Worm (Caenorhabditis elegans) whole organism, mixed stage, embryonic: Measurements from ENCODE around the gene T25D1.3.
"Not testable (repeated sequence)": the region's sequence is repeated elsewhere in the genome, so short reads cannot be mapped to it uniquely, and the experiment has no call there.

Source experiments
- M03D4.4 ChIP-seq: sonication (generic microtip); optimal IDR thresholded peaks from 2 replicates; lab custom pipeline; 2017; ENCODE audit warnings: mild to moderate bottlenecking, missing genetic modification characterization, missing compliant biosample characterization
- bed-3 ChIP-seq: fragments of 200-800 bp; sonication (Bioruptor generic); optimal IDR thresholded peaks from 3 replicates; lab custom pipeline; 2018; ENCODE audit warnings: mild to moderate bottlenecking, missing genetic modification characterization, moderate library complexity, missing compliant biosample characterization
- blmp-1 ChIP-seq: fragments of 150-350 bp; optimal IDR thresholded peaks from 2 replicates; lab custom pipeline; 2014; ENCODE audit warnings: missing biosample characterization, missing genetic modification characterization
- ceh-39 ChIP-seq: fragments of 150-350 bp; optimal IDR thresholded peaks from 2 replicates; lab custom pipeline; 2014; ENCODE audit warnings: missing biosample characterization, missing genetic modification characterization
- ceh-43 ChIP-seq: fragments of 200-800 bp; sonication (Bioruptor generic); optimal IDR thresholded peaks from 2 replicates; lab custom pipeline; 2018; ENCODE audit warnings: mild to moderate bottlenecking, missing genetic modification characterization, moderate library complexity, missing compliant biosample characterization
- ceh-83 ChIP-seq: fragments of 200-800 bp; sonication (Bioruptor generic); optimal IDR thresholded peaks from 2 replicates; lab custom pipeline; 2018; ENCODE audit warnings: mild to moderate bottlenecking, missing genetic modification characterization, missing compliant biosample characterization
- ces-1 ChIP-seq: fragments of 150-350 bp; optimal IDR thresholded peaks from 2 replicates; lab custom pipeline; 2014; ENCODE audit warnings: missing biosample characterization, missing genetic modification reagents, missing genetic modification characterization
- cnd-1 ChIP-seq: fragments of 200-800 bp; sonication (Bioruptor generic); optimal IDR thresholded peaks from 2 replicates; lab custom pipeline; 2018; ENCODE audit warnings: mild to moderate bottlenecking, missing genetic modification characterization, missing compliant biosample characterization
- drap-1 ChIP-seq: fragments of 200-800 bp; sonication (Bioruptor generic); optimal IDR thresholded peaks from 3 replicates; lab custom pipeline; 2018; ENCODE audit warnings: mild to moderate bottlenecking, missing genetic modification characterization, missing compliant biosample characterization
- elt-1 ChIP-seq: sonication (generic microtip); optimal IDR thresholded peaks from 2 replicates; lab custom pipeline; 2017; ENCODE audit warnings: missing genetic modification characterization, mild to moderate bottlenecking, missing compliant biosample characterization, antibody characterized with exemption, moderate library complexity, borderline replicate concordance; ENCODE audit not compliant: insufficient read depth
- elt-3 ChIP-seq: fragments of 150-350 bp; optimal IDR thresholded peaks from 2 replicates; lab custom pipeline; 2014; ENCODE audit warnings: missing biosample characterization, missing genetic modification characterization
- flh-1 ChIP-seq: fragments of 200-800 bp; sonication (Bioruptor generic); optimal IDR thresholded peaks from 2 replicates; lab custom pipeline; 2018; ENCODE audit warnings: mild to moderate bottlenecking, missing genetic modification characterization, moderate library complexity, missing compliant biosample characterization
- ham-2 ChIP-seq: fragments of 200-800 bp; sonication (Bioruptor generic); optimal IDR thresholded peaks from 2 replicates; lab custom pipeline; 2018; ENCODE audit warnings: mild to moderate bottlenecking, missing genetic modification characterization, missing compliant biosample characterization
- hlh-1 ChIP-seq: fragments of 150-350 bp; optimal IDR thresholded peaks from 2 replicates; lab custom pipeline; 2014; ENCODE audit warnings: missing biosample characterization, missing genetic modification reagents, missing genetic modification characterization
- lin-13 ChIP-seq: fragments of 150-350 bp; optimal IDR thresholded peaks from 2 replicates; lab custom pipeline; 2014; ENCODE audit warnings: missing biosample characterization, missing genetic modification characterization
- lin-32 ChIP-seq: fragments of 200-800 bp; sonication (Bioruptor generic); optimal IDR thresholded peaks from 2 replicates; lab custom pipeline; 2018; ENCODE audit warnings: mild to moderate bottlenecking, missing genetic modification characterization, missing compliant biosample characterization
- lsy-2 ChIP-seq: fragments of 150-350 bp; optimal IDR thresholded peaks from 2 replicates; lab custom pipeline; 2014; ENCODE audit warnings: missing biosample characterization, missing genetic modification characterization
- mab-5 ChIP-seq: fragments of 150-350 bp; optimal IDR thresholded peaks from 2 replicates; lab custom pipeline; 2014; ENCODE audit warnings: missing biosample characterization, missing genetic modification characterization
- mep-1 ChIP-seq: fragments of 150-350 bp; optimal IDR thresholded peaks from 2 replicates; lab custom pipeline; 2017; ENCODE audit warnings: missing biosample characterization, missing genetic modification reagents, missing genetic modification characterization, inconsistent platforms
- mls-2 ChIP-seq: sonication (generic microtip); optimal IDR thresholded peaks from 2 replicates; lab custom pipeline; 2016; ENCODE audit warnings: mild to moderate bottlenecking, missing genetic modification characterization, moderate library complexity, missing compliant biosample characterization
- nhr-12 ChIP-seq: fragments of 150-350 bp; optimal IDR thresholded peaks from 2 replicates; lab custom pipeline; 2014; ENCODE audit warnings: missing biosample characterization, missing genetic modification characterization
- nhr-237 ChIP-seq: fragments of 150-350 bp; optimal IDR thresholded peaks from 2 replicates; lab custom pipeline; 2014; ENCODE audit warnings: missing biosample characterization, missing genetic modification characterization
- nhr-76 ChIP-seq: sonication (generic microtip); optimal IDR thresholded peaks from 2 replicates; lab custom pipeline; 2017; ENCODE audit warnings: missing biosample characterization, missing genetic modification characterization
- pha-4 ChIP-seq: fragments of 150-350 bp; optimal IDR thresholded peaks from 2 replicates; lab custom pipeline; 2018; ENCODE audit warnings: missing biosample characterization, missing genetic modification reagents, missing genetic modification characterization
- sem-2 ChIP-seq: fragments of 200-800 bp; sonication (Bioruptor generic); optimal IDR thresholded peaks from 2 replicates; lab custom pipeline; 2018; ENCODE audit warnings: mild to moderate bottlenecking, missing genetic modification characterization, missing compliant biosample characterization
- snpc-4 ChIP-seq: fragments of 150-350 bp; optimal IDR thresholded peaks from 2 replicates; lab custom pipeline; 2014; ENCODE audit warnings: missing biosample characterization, missing genetic modification characterization
- sptf-1 ChIP-seq: sonication (generic microtip); optimal IDR thresholded peaks from 2 replicates; lab custom pipeline; 2017; ENCODE audit warnings: mild to moderate bottlenecking, missing genetic modification characterization, moderate library complexity, missing compliant biosample characterization
- tbx-8 ChIP-seq: fragments of 200-800 bp; sonication (Bioruptor generic); optimal IDR thresholded peaks from 2 replicates; lab custom pipeline; 2018; ENCODE audit warnings: mild to moderate bottlenecking, missing genetic modification characterization, moderate library complexity, missing compliant biosample characterization
- unc-120 ChIP-seq: sonication (generic microtip); optimal IDR thresholded peaks from 2 replicates; lab custom pipeline; 2017; ENCODE audit warnings: missing genetic modification characterization, missing compliant biosample characterization; ENCODE audit not compliant: poor library complexity, severe bottlenecking
- unc-39 ChIP-seq: fragments of 150-350 bp; optimal IDR thresholded peaks from 2 replicates; lab custom pipeline; 2014; ENCODE audit warnings: missing biosample characterization, missing genetic modification characterization
- unc-62 ChIP-seq: fragments of 150-350 bp; optimal IDR thresholded peaks from 2 replicates; lab custom pipeline; 2014; ENCODE audit warnings: missing biosample characterization, missing genetic modification reagents, missing genetic modification characterization
- zip-8 ChIP-seq: fragments of 150-350 bp; optimal IDR thresholded peaks from 2 replicates; lab custom pipeline; 2014; ENCODE audit warnings: missing biosample characterization, missing genetic modification characterization
- ztf-11 ChIP-seq: fragments of 150-350 bp; optimal IDR thresholded peaks from 2 replicates; lab custom pipeline; 2014; ENCODE audit warnings: missing biosample characterization, missing genetic modification characterization

The T25D1.3 gene

DNA sequence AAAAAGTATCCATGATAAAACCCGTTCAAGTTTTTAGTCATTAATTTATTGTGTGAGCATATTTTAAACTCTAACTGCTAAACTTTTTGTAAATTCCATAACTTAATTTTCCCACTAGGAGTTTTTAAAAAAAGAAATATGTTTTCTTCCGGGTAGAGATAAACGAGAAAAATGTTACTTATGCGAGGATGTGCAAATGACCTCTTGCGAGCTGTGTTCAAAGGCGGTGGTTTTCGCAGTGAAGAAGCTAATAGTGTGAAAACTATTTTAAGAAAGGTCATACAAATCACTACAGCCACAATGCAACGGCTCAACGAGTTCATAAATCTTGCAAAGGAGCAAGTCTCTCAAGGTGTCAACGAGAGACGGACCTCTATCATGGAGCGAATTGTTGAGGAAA is 4.4 kb upstream of the T25D1.3 start, which contains the start of gene K05G3.1:
K05G3.1 (plus strand) TSS at position 301 of the 400 bp plus-strand sequence.
- no peak for TF ChIP-seq ceh-39 (tag; lab: Kevin White, UChicago)
- TF ChIP-seq ham-2 (GFP tag; lab: Kevin White, UChicago) = no peak
- TF ChIP-seq nhr-12 (tag; lab: Kevin White, UChicago) = no peak
- TF ChIP-seq nhr-76 (tag; lab: Kevin White, UChicago) = no peak
- TF ChIP-seq elt-3 (tag; lab: Kevin White, UChicago) = no peak
- TF ChIP-seq drap-1 (GFP tag; lab: Kevin White, UChicago) = no peak
- TF ChIP-seq tbx-8 (GFP tag; lab: Kevin White, UChicago) = no peak
- no peak for TF ChIP-seq zip-8
- TF ChIP-seq sptf-1 (tag; lab: Kevin White, UChicago) = no peak
- TF ChIP-seq flh-1 (GFP tag; lab: Kevin White, UChicago) = no peak
- no peak for TF ChIP-seq bed-3

DNA sequence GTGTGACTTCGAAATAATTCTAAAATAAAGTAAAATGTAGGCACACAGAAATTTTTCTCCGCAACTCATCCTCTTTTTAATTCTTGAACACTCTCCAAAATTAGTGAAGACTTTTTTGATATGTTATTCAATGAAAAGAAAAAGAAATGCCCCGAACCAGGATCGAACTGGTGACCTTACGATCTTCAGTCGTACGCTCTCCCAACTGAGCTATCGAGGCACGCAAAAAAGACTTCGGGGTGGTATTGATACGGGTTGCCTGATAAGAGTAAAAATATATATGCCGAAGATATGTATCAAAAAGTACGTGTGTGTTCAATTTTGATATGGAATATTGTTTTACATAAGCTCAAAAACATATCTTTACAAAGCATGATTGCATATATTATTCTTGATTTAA is 2.5 kb upstream of the T25D1.3 start:
- TF ChIP-seq nhr-237 (tag; lab: Kevin White, UChicago) (no peak), M03D4.4 (tag; lab: Kevin White, UChicago) (no peak), ceh-83 (GFP tag; lab: Kevin White, UChicago) (no peak), unc-39 (tag; lab: Kevin White, UChicago) (no peak), cnd-1 (tag; lab: Kevin White, UChicago) (no peak), snpc-4 (tag; lab: Kevin White, UChicago) (no peak), drap-1 (GFP tag; lab: Kevin White, UChicago) (no peak), lsy-2 (tag; lab: Kevin White, UChicago) (no peak), ceh-43 (GFP tag; lab: Kevin White, UChicago) (no peak), elt-3 (tag; lab: Kevin White, UChicago) (no peak), bed-3 (no peak), nhr-76 (tag; lab: Kevin White, UChicago) (no peak), flh-1 (GFP tag; lab: Kevin White, UChicago) (no peak), ham-2 (GFP tag; lab: Kevin White, UChicago) (no peak), mls-2 (tag; lab: Kevin White, UChicago) (no peak), sptf-1 (tag; lab: Kevin White, UChicago) (no peak), sem-2 (GFP tag; lab: Kevin White, UChicago) (no peak), mab-5 (tag; lab: Kevin White, UChicago) (no peak)

DNA sequence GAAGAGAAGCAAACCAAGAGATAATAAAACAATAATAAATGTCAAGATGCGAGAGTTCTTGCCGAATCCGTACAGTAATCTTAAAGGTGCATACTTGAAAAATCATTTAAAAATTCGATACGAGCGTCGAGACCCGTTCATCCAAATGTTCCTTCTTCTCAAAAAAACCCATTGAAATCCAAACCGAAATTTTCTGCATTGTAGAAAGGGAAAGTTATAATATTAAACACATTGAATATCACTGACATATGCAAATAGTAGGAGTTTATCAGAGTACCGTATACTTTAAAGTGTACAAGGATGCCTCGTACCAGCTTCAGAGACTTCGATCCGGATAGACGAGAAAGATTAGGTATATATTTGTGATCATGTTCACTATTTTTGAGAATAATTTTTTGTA is 9.8 kb downstream of the T25D1.3 start, which contains the start of gene T25D1.2:
T25D1.2 (plus strand) TSS at position 301 of the 400 bp plus-strand sequence.
- TF ChIP-seq bed-3; nhr-12 (tag; lab: Kevin White, UChicago); mep-1 (tag; lab: Kevin White, UChicago): not testable (repeated sequence)

DNA sequence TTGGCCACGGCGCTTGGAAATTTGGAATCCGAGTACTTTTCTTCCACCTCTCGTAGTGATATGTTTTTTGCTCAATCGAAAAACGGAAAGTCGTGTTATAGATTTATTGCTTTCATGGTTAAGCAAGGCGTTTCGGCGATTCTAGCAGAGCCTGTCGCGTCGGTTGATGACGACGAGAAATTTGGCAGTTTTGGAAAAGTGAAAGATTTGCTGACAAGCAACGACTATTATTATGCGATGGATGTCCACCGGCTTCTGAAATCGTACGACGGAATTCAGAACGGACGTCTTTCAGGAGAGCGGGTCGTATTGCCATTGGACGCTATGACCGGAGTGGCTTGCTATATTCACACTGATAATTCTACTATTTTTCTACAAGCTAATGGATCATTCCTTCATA is 13.3 kb downstream of the T25D1.3 start:
- TF ChIP-seq mep-1 (tag; lab: Kevin White, UChicago) = no peak
- TF ChIP-seq pha-4 (tag; lab: Kevin White, UChicago) = no peak
- TF ChIP-seq ztf-11 (tag; lab: Kevin White, UChicago) = no peak
- TF ChIP-seq ceh-43 (GFP tag; lab: Kevin White, UChicago) = no peak
- no peak for TF ChIP-seq lin-32 (GFP tag; lab: Kevin White, UChicago)
- no peak for TF ChIP-seq ceh-39 (tag; lab: Kevin White, UChicago)
- no peak for TF ChIP-seq hlh-1 (tag; lab: Kevin White, UChicago)
- no peak for TF ChIP-seq tbx-8 (GFP tag; lab: Kevin White, UChicago)
- no peak for TF ChIP-seq nhr-76 (tag; lab: Kevin White, UChicago)
- no peak for TF ChIP-seq elt-3 (tag; lab: Kevin White, UChicago)
- TF ChIP-seq blmp-1 (tag; lab: Kevin White, UChicago) = no peak
- TF ChIP-seq bed-3 = no peak
- TF ChIP-seq elt-1 (tag; lab: Kevin White, UChicago) = no peak
- no peak for TF ChIP-seq flh-1 (GFP tag; lab: Kevin White, UChicago)
- TF ChIP-seq unc-62 (GFP tag; lab: Kevin White, UChicago) = no peak

DNA sequence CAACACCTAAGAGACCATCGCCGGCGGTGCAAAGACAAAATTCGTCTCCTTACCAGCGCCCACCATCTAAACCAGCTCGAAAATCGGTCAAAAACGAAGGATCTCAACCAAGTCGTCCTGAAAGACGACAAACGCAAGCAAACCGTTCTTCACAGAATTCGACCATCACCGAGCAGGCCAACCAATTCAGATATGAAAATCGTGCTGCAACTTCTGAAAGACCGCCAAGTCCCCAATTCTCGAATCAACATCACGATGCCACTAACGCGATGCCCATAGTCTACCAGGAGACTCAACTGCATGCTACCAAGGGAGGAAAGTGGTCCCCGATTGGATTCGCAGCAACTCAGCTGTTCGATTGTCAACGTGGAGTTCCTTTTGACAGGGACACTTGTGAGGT is 14.1 kb downstream of the T25D1.3 start, which contains the start of gene T25D1.1:
T25D1.1 (plus strand) TSS at position 301 of the 400 bp plus-strand sequence.
- TF ChIP-seq hlh-1 (tag; lab: Kevin White, UChicago) = no peak
- no peak for TF ChIP-seq mep-1 (tag; lab: Kevin White, UChicago)
- no peak for TF ChIP-seq ces-1
- no peak for TF ChIP-seq mls-2 (tag; lab: Kevin White, UChicago)
- TF ChIP-seq lin-32 (GFP tag; lab: Kevin White, UChicago) = no peak
- TF ChIP-seq lin-13 (tag; lab: Kevin White, UChicago) = no peak
- no peak for TF ChIP-seq ham-2 (GFP tag; lab: Kevin White, UChicago)
- TF ChIP-seq elt-3 (tag; lab: Kevin White, UChicago) = no peak
- TF ChIP-seq unc-120 = no peak
- no peak for TF ChIP-seq snpc-4 (tag; lab: Kevin White, UChicago)
- TF ChIP-seq elt-1 (tag; lab: Kevin White, UChicago) = no peak
